Worm (Caenorhabditis elegans) whole organism, L4 larva: ENCODE data around the gene Y54G2A.52.

Experiments
- F10B5.3 ChIP-seq: sonication (generic microtip); optimal IDR thresholded peaks from 2 replicates; lab custom pipeline; 2016; ENCODE audit warnings: mild to moderate bottlenecking, missing genetic modification characterization, missing compliant biosample characterization
- F49E8.2 ChIP-seq: sonication (generic microtip); optimal IDR thresholded peaks from 2 replicates; lab custom pipeline; 2016; ENCODE audit warnings: missing compliant biosample characterization, mild to moderate bottlenecking, missing genetic modification characterization, borderline replicate concordance
- R02D3.7 ChIP-seq: fragments of 150-350 bp; sonication (generic microtip); optimal IDR thresholded peaks from 3 replicates; lab custom pipeline; 2014; ENCODE audit warnings: missing biosample characterization, missing genetic modification characterization
- T20F7.1 ChIP-seq: fragments of 200-800 bp; sonication (Bioruptor generic); optimal IDR thresholded peaks from 2 replicates; lab custom pipeline; 2018; ENCODE audit warnings: mild to moderate bottlenecking, missing genetic modification characterization, missing compliant biosample characterization
- T26A8.4 ChIP-seq: fragments of 200-800 bp; sonication (Bioruptor generic); IDR thresholded peaks from 2 replicates; pipeline ENCODE4 v1.3.6; 2022; ENCODE audit warnings: missing genetic modification characterization, missing compliant biosample characterization
- ZK337.2 ChIP-seq: fragments of 200-800 bp; sonication (Bioruptor generic); IDR thresholded peaks from 2 replicates; pipeline ENCODE4 v1.3.6; 2022; ENCODE audit warnings: missing genetic modification reagents, missing genetic modification characterization, missing compliant biosample characterization
- arid-1 ChIP-seq: fragments of 200-800 bp; sonication (Bioruptor generic); conservative IDR thresholded peaks from 2 replicates; pipeline ENCODE4 v1.3.6; 2022; ENCODE audit warnings: missing genetic modification reagents, missing genetic modification characterization, missing compliant biosample characterization
- ceh-20 ChIP-seq: fragments of 200-800 bp; sonication (Bioruptor generic); IDR thresholded peaks from 2 replicates; pipeline ENCODE4 v1.3.6; 2022; ENCODE audit warnings: missing genetic modification reagents, missing genetic modification characterization, missing compliant biosample characterization
- ceh-32 ChIP-seq: sonication (generic microtip); optimal IDR thresholded peaks from 2 replicates; lab custom pipeline; 2016; ENCODE audit warnings: mild to moderate bottlenecking, missing genetic modification characterization, missing compliant biosample characterization; ENCODE audit not compliant: poor library complexity
- ceh-44 ChIP-seq: fragments of 200-800 bp; sonication (Bioruptor generic); IDR thresholded peaks from 2 replicates; pipeline ENCODE4 v1.3.6; 2022; ENCODE audit warnings: missing genetic modification reagents, missing genetic modification characterization, missing compliant biosample characterization
- ceh-62 ChIP-seq: sonication (generic microtip); optimal IDR thresholded peaks from 2 replicates; lab custom pipeline; 2017; ENCODE audit warnings: missing biosample characterization, missing genetic modification characterization
- daf-16 ChIP-seq, 3 experiments: sonication (generic microtip); optimal IDR thresholded peaks; 2 replicates each; lab custom pipeline; 2016 to 2017; ENCODE audit warnings: missing genetic modification characterization in 3 of 3, missing genetic modification reagents in 3 of 3, mild to moderate bottlenecking in 2 of 3, missing compliant biosample characterization in 2 of 3, missing biosample characterization in 1 of 3, moderate library complexity in 1 of 3
- duxl-1 ChIP-seq: sonication (generic microtip); optimal IDR thresholded peaks from 2 replicates; lab custom pipeline; 2016; ENCODE audit warnings: mild to moderate bottlenecking, missing genetic modification characterization, moderate library complexity, missing compliant biosample characterization; ENCODE audit not compliant: poor library complexity
- egl-27 ChIP-seq: sonication (generic microtip); optimal IDR thresholded peaks from 3 replicates; lab custom pipeline; 2017; ENCODE audit warnings: missing biosample characterization, missing genetic modification reagents, missing genetic modification characterization
- fos-1 ChIP-seq: fragments of 150-350 bp; optimal IDR thresholded peaks from 2 replicates; lab custom pipeline; 2014; ENCODE audit warnings: missing biosample characterization, missing genetic modification characterization
- gei-8 ChIP-seq: fragments of 200-800 bp; sonication (Bioruptor generic); optimal IDR thresholded peaks from 2 replicates; lab custom pipeline; 2018; ENCODE audit warnings: mild to moderate bottlenecking, missing genetic modification characterization, missing compliant biosample characterization
- hlh-11 ChIP-seq: fragments of 200-800 bp; sonication (Bioruptor generic); optimal IDR thresholded peaks from 2 replicates; lab custom pipeline; 2018; ENCODE audit warnings: mild to moderate bottlenecking, missing genetic modification characterization, missing compliant biosample characterization
- hmg-1.1 ChIP-seq: fragments of 200-800 bp; sonication (Bioruptor generic); IDR thresholded peaks from 2 replicates; pipeline ENCODE4 v1.3.6; 2022; ENCODE audit warnings: missing genetic modification reagents, missing genetic modification characterization, missing compliant biosample characterization
- lin-15B ChIP-seq: fragments of 150-350 bp; sonication (generic microtip); optimal IDR thresholded peaks from 3 replicates; lab custom pipeline; 2014; ENCODE audit warnings: missing biosample characterization, missing genetic modification characterization
- madf-9 ChIP-seq: fragments of 200-800 bp; sonication (Bioruptor generic); conservative IDR thresholded peaks from 2 replicates; pipeline ENCODE4 v1.3.6; 2022; ENCODE audit warnings: missing genetic modification reagents, missing genetic modification characterization, missing compliant biosample characterization
- nhr-10 ChIP-seq: fragments of 150-350 bp; optimal IDR thresholded peaks from 2 replicates; lab custom pipeline; 2014; ENCODE audit warnings: missing biosample characterization, missing genetic modification characterization
- nhr-102 ChIP-seq: sonication (generic microtip); optimal IDR thresholded peaks from 2 replicates; lab custom pipeline; 2016; ENCODE audit warnings: mild to moderate bottlenecking, missing genetic modification characterization, moderate library complexity, missing compliant biosample characterization
- nhr-237 ChIP-seq: sonication (generic microtip); optimal IDR thresholded peaks from 2 replicates; lab custom pipeline; 2017; ENCODE audit warnings: missing biosample characterization, missing genetic modification characterization
- nhr-28 ChIP-seq: fragments of 150-350 bp; optimal IDR thresholded peaks from 2 replicates; lab custom pipeline; 2014; ENCODE audit warnings: missing biosample characterization, missing genetic modification characterization
- nhr-42 ChIP-seq: fragments of 200-800 bp; sonication (Bioruptor generic); IDR thresholded peaks from 2 replicates; pipeline ENCODE4 v1.3.6; 2022; ENCODE audit warnings: missing genetic modification characterization, missing compliant biosample characterization
- nhr-48 ChIP-seq: sonication (generic microtip); optimal IDR thresholded peaks from 2 replicates; lab custom pipeline; 2016; ENCODE audit warnings: mild to moderate bottlenecking, missing genetic modification characterization, missing compliant biosample characterization
- nhr-76 ChIP-seq: fragments of 150-350 bp; optimal IDR thresholded peaks from 2 replicates; lab custom pipeline; 2014; ENCODE audit warnings: missing biosample characterization, missing genetic modification characterization
- pqm-1 ChIP-seq: sonication (generic microtip); optimal IDR thresholded peaks from 2 replicates; lab custom pipeline; 2017; ENCODE audit warnings: missing biosample characterization, missing genetic modification characterization
- skn-1 ChIP-seq: fragments of 150-350 bp; optimal IDR thresholded peaks from 2 replicates; lab custom pipeline; 2014; ENCODE audit warnings: missing biosample characterization, missing genetic modification characterization
- snpc-1.2 ChIP-seq: fragments of 200-800 bp; sonication (Bioruptor generic); IDR thresholded peaks from 2 replicates; pipeline ENCODE4 v1.3.6; 2022; ENCODE audit warnings: missing genetic modification reagents, missing genetic modification characterization, missing compliant biosample characterization
- snpc-4 ChIP-seq: fragments of 150-350 bp; optimal IDR thresholded peaks from 2 replicates; lab custom pipeline; 2014; ENCODE audit warnings: missing biosample characterization, missing genetic modification characterization
- spr-1 ChIP-seq: sonication (generic microtip); optimal IDR thresholded peaks from 2 replicates; lab custom pipeline; 2016; ENCODE audit warnings: mild to moderate bottlenecking, missing genetic modification characterization, missing compliant biosample characterization
- unc-130 ChIP-seq: sonication (generic microtip); optimal IDR thresholded peaks from 2 replicates; lab custom pipeline; 2016; ENCODE audit warnings: missing genetic modification reagents, missing genetic modification characterization, missing compliant biosample characterization
- zip-11 ChIP-seq: fragments of 200-800 bp; sonication (Bioruptor generic); IDR thresholded peaks from 2 replicates; pipeline ENCODE4 v1.3.6; 2022; ENCODE audit warnings: missing genetic modification characterization, missing compliant biosample characterization
- zip-2 ChIP-seq: fragments of 150-350 bp; optimal IDR thresholded peaks from 2 replicates; lab custom pipeline; 2014; ENCODE audit warnings: missing biosample characterization, missing genetic modification characterization

Y54G2A.52 gene

DNA sequence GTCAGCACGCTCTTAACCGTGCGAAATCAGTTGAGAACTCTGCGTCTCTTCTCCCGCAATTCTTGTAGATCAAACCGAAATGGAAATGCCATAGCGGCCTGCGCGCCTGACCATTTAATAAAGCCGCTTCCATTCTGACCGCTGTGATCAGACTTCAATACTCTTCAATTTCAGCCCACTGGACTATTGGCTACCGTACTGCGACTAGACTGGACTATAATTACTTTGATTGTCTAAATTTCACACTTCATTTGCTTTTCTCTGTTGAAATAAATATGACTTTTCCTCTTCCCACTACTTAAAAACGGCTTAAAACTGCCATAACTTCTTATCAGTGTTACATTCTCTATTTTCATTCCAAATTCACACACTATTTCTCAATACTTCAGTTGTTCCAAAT is 39.8 kb upstream of the Y54G2A.52 start, which contains the start of gene Y54G2A.7:
Gene Y54G2A.7 (plus strand): TSS at position 301 of the 400 bp plus-strand sequence.
- TF ChIP-seq nhr-28 (tag; lab: Kevin White, UChicago) (peak; percentile 65), ceh-20 (no peak), daf-16 (GFP tag; optimal IDR thresholded peaks at IDR 0.05; lab: Kevin White, UChicago) (no peak), daf-16 (tag; optimal IDR thresholded peaks at IDR 0.05; lab: Kevin White, UChicago) (peak; percentile 27), nhr-76 (no peak), T20F7.1 (no peak), arid-1 (GFP tag; lab: Robert Waterston, UW) (no peak)

DNA sequence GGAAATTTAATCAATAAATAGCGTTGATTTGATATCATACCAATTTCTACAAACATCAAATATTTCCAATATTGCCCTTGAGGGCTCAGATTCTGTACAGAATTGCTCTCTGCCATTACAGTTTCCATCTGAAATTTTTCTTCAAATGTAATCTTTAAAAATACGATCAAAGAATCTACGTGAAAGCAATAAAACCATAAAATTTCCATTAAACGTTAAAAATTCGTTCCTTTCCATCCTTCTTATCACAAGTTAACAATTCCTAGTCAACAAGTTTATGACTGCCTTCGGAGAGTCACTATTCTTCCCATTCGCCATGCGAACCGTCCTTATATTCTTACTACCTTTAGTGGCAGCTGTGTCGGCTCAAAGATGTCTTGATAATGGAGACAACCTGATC is 36.9 kb upstream of the Y54G2A.52 start, which contains the start of gene clec-82:
Gene clec-82 (plus strand): TSS at position 301 of the 400 bp plus-strand sequence.
- TF ChIP-seq R02D3.7 (tag; lab: Kevin White, UChicago) (no peak), lin-15B (no peak), ceh-44 (GFP tag; lab: Robert Waterston, UW) (no peak), egl-27 (tag; lab: Kevin White, UChicago) (no peak), ceh-20 (no peak), daf-16 (GFP tag; optimal IDR thresholded peaks at IDR 0.05; lab: Kevin White, UChicago) (no peak), daf-16 (tag; optimal IDR thresholded peaks at IDR 0.05; lab: Kevin White, UChicago) (peak; percentile 27), T26A8.4 (GFP tag; lab: Robert Waterston, UW) (no peak), ceh-32 (tag; lab: Kevin White, UChicago) (no peak)

DNA sequence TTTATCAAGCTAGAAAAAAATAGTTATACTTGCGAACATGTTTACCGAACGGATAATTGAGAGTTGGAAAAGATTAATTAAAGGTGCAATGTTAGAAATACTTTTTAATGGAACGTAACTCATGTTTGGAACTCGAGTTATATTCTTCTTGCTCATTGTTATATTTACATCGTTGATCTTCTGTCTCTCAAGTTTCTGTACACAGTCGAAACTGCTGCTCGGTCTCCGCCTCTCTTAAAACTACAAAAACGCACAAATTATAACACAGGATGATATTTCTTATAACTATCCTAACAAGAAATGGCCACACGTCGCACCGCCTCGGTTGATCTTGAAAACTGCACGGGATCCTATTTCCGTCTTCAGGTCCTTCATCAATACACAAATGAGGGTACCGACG is 36.0 kb upstream of the Y54G2A.52 start, which contains the start of gene pudl-2:
Gene pudl-2 (plus strand): TSS at position 301 of the 400 bp plus-strand sequence.
- no peak for TF ChIP-seq F10B5.3 (tag; lab: Kevin White, UChicago)
- no peak for TF ChIP-seq F49E8.2 (tag; lab: Kevin White, UChicago)
- TF ChIP-seq nhr-42 (GFP tag; lab: Robert Waterston, UW), result no peak
- no peak for TF ChIP-seq lin-15B
- TF ChIP-seq hmg-1.1 (GFP tag; lab: Robert Waterston, UW), result no peak
- no peak for TF ChIP-seq egl-27 (tag; lab: Kevin White, UChicago)
- TF ChIP-seq gei-8 (GFP tag; lab: Kevin White, UChicago), result no peak
- no peak for TF ChIP-seq nhr-237 (tag; lab: Kevin White, UChicago)
- no peak for TF ChIP-seq fos-1 (tag; lab: Kevin White, UChicago)
- no peak for TF ChIP-seq nhr-102 (tag; lab: Kevin White, UChicago)
- TF ChIP-seq hlh-11 (tag; lab: Kevin White, UChicago), result no peak
- TF ChIP-seq R02D3.7 (tag; lab: Kevin White, UChicago), result no peak
- TF ChIP-seq duxl-1 (tag; lab: Kevin White, UChicago), result no peak
- no peak for TF ChIP-seq madf-9 (GFP tag; lab: Robert Waterston, UW)

DNA sequence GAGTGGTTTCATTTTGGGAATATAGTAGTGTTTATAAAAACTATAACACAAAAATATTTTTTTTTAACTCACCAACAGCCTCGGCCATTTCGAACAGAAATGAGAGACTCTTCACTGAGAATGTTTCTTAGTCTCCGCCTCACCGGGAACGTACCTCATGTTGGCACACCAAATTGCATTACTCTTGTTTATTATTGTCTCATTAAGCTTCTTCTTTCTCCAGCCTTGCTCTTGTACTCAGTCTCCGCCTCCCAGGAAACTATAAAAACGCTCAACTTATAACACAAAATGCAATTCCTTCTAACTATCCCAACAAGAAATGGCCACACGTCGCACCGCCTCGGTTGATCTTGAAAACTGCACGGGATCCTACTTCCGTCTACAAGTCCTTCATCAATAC is 34.1 kb upstream of the Y54G2A.52 start, which contains the start of the genes Y54G2A.48 and pudl-1:
Gene Y54G2A.48 (minus strand): TSS at position 101 of the 400 bp plus-strand sequence.
Gene pudl-1 (plus strand): TSS at position 320 of the 400 bp plus-strand sequence.
- TF ChIP-seq unc-130 (GFP tag; lab: Kevin White, UChicago) (no peak), zip-11 (GFP tag; lab: Robert Waterston, UW) (no peak), snpc-1.2 (no peak), hlh-11 (tag; lab: Kevin White, UChicago) (no peak), zip-2 (tag; lab: Kevin White, UChicago) (no peak), ceh-62 (no peak), nhr-10 (no peak), nhr-48 (tag; lab: Kevin White, UChicago) (no peak), snpc-4 (tag; lab: Kevin White, UChicago) (no peak), spr-1 (tag; lab: Kevin White, UChicago) (no peak), skn-1 (no peak), pqm-1 (tag; lab: Kevin White, UChicago) (no peak), ZK337.2 (GFP tag; lab: Robert Waterston, UW) (no peak)
